Worm (Caenorhabditis elegans) whole organism, L4 larva: ENCODE measurements around the gene col-78.

ENCODE experiments used
- fos-1 ChIP-seq: fragments of 150-350 bp; optimal IDR thresholded peaks from 2 replicates; lab custom pipeline; 2014; ENCODE audit warnings: missing biosample characterization, missing genetic modification characterization
- gei-8 ChIP-seq: fragments of 200-800 bp; sonication (Bioruptor generic); optimal IDR thresholded peaks from 2 replicates; lab custom pipeline; 2018; ENCODE audit warnings: mild to moderate bottlenecking, missing genetic modification characterization, missing compliant biosample characterization
- nhr-77 ChIP-seq: fragments of 150-350 bp; optimal IDR thresholded peaks from 2 replicates; lab custom pipeline; 2014; ENCODE audit warnings: missing biosample characterization, missing genetic modification characterization
- pqm-1 ChIP-seq: sonication (generic microtip); optimal IDR thresholded peaks from 2 replicates; lab custom pipeline; 2017; ENCODE audit warnings: missing biosample characterization, missing genetic modification characterization
- tra-1 ChIP-seq: fragments of 200-800 bp; sonication (Bioruptor generic); IDR thresholded peaks from 2 replicates; pipeline ENCODE4 v1.3.6; 2022; ENCODE audit warnings: missing genetic modification reagents, missing genetic modification characterization, missing compliant biosample characterization
- zag-1 ChIP-seq: fragments of 150-350 bp; optimal IDR thresholded peaks from 2 replicates; lab custom pipeline; 2014; ENCODE audit warnings: missing biosample characterization, missing genetic modification characterization

ce11 chrII:9176523-9176922, 24.2 kb downstream of the col-78 start:
- TF ChIP-seq zag-1 (no peak), gei-8 (GFP tag; lab: Kevin White, UChicago) (no peak), tra-1 (no peak), pqm-1 (no peak), fos-1 (tag; lab: Kevin White, UChicago) (no peak), nhr-77 (no peak)
